Fruit fly (Drosophila melanogaster) S2 (cell line): ENCODE results near the gene p38c.

Experiments used
- CG8478 ChIP-seq: fragments of >200 bp; optimal IDR thresholded peaks from 2 replicates; lab custom pipeline; 2018
- CTCF ChIP-seq, 2 experiments: fragments of >200 bp; optimal IDR thresholded peaks; 2 replicates each; lab custom pipeline; 2018

The p38c gene

DNA sequence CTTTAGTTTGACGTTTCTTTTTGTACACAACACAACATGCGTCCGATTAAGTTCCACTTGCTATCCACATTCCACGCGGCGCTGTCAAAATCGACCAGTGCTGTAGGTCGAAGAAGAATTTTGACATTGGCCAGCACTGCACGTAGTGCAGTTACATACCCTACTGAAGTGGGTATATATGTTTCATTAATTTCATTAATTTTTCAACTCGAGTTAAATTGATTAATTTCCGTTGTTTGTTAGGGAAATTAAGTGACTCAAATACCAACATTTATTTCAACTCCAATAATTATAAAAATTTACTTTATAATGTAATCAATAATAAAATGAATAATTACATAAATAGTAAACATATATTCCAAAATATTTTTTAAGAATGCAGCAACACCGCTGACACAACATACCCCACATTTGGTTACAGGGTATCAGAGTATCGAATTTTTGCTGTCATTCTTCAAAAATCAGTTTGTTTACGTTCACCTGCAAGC, 41.1 kb downstream of the p38c start, which contains the start of the genes eIF4EHP and CG18428:
Gene eIF4EHP, minus strand, starts transcription at position 59 of the 488 bp plus-strand sequence.
Gene CG18428, plus strand, starts transcription at position 435 of the 488 bp plus-strand sequence.
- no peak for TF ChIP-seq CG8478 (lab: Kevin White, UChicago)
- no peak for TF ChIP-seq CTCF (optimal IDR thresholded peaks at IDR 0.05; lab: Kevin White, UChicago)

DNA sequence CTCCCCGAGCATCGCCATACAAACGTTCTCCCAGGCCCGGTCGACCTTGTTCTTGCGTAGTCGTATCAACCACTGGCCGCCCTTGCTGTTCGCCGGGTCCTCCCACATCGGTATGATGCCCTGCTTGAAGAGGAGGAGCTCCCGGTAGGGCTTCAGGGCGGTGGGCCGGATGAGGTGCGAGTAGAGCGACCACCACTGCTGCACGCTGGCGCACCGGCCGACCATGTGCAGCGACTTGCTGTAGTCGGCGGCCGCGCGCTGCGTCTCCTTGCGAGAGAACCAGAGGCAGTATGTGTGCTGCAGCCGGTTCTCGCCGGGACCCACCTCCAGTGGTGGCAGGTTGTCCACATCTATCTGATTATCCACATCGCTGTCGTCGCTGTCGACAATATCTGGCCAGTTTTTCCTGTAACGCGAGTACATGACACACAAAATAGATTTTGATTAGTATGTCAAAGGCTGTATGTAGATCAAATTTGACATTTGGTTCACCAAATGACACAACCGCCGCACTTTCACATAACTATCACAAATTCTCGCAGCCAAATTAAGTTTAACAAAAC, 43.0 kb downstream of the p38c start, which contains the start of gene CG10694:
Gene CG10694, plus strand, starts transcription at position 513 of the 563 bp plus-strand sequence.
- no peak for TF ChIP-seq CTCF (optimal IDR thresholded peaks at IDR 0.05; lab: Kevin White, UChicago)
- TF ChIP-seq CG8478 (lab: Kevin White, UChicago) = no peak

DNA sequence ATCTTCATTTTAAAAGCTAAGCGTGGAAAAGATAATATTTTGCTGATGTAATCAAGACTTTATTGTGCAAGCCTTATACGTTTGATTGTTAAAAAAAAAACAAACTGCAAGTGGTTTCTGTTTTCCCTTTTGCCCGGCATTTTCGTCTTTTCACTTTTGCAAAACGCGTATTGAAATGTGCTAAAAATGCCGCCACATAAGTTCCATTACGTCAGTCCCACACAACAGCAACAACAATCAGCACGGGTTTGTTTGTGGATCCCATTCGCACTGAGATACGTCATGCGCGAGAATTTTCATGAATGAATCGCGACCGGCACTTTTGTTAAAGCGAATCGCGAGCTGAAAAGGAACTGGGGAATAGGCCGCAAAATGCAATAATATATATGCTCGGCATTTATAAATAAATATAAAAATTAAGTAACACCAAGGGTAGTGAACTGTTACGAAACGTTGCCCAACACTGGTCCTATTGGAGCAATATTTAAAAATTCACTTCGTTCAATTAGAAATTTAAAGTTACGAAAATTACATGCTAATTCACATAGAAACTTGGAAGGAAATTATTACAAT, 43.9 kb downstream of the p38c start:
- TF ChIP-seq CG8478 (lab: Kevin White, UChicago) (no peak), CTCF (optimal IDR thresholded peaks at IDR 0.05; lab: Kevin White, UChicago) (no peak)

DNA sequence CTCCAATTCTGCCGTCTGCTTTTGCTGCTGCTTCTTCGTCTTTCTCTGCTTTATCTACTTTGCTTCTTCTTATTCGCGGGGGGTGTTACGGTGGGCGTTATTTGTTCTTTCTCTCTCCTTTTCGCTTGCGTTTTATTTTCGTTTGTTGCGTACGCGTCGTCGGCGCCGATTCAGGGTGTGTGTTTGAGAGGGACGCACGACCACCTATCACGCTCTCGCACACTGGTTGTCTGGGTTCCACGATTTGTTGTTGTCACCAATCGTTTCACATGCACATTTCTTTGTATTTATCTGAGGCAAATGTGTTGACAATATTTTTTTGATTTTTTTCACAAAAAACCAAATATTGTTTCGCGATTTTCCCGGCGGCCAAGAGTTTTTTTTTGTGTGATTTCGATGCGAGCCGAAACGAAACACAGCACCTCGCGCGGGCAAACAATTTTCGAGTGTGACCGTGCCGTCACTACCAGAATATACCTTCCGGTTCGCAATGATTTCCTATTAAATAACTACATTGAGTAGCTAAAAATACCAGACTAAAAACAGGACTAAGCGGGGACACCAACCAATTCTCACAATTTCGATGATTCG, 44.6 kb downstream of the p38c start, which contains the start of gene Syx1A:
Gene Syx1A, minus strand, starts transcription at position 452 of the 591 bp plus-strand sequence.
- TF ChIP-seq CG8478 (lab: Kevin White, UChicago) = no peak
- TF ChIP-seq CTCF (optimal IDR thresholded peaks at IDR 0.05; lab: Kevin White, UChicago) = peak in 1 of 2 experiments; percentile 34

DNA sequence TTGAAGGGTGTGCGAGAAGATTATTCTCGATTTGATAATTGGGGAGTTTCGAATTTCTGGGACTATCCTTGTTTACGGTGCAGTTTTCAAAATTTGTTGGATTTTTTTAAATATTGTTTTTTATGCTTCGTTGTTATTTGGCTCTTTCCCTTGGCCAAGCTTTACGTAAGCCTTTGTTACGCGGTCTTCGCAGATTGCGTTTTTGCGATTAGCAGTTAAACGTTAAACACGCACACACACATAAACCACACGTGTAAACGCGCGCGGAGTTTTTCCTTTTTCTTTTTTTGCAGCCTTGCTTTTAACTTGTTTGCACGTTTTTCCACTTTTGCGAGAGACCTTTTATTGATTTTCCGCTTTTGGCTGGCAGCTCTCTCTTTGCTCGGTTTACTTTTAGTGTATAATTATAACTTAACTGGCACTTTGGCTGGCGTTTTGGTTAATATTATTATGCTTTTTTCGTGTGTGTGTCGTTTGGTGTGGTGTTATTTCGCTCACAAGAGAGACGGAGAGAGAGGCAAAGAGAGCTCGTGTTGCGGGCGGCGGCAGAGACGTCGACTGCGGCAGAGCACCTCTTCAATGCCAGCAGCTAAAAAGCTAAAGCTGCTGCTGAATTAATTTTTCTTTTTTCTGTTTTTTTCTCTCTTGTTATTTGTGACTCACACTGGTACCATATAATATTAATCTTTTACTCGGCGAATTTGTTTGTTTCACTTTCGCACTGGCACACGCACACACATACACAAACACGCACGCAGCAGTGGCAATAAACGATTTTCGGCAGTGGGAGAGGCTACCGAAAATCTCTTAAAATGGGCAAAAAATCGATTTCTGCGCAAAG, 45.3 kb downstream of the p38c start:
- TF ChIP-seq CTCF (optimal IDR thresholded peaks at IDR 0.05; lab: Kevin White, UChicago) (no peak), CG8478 (lab: Kevin White, UChicago) (no peak)

DNA sequence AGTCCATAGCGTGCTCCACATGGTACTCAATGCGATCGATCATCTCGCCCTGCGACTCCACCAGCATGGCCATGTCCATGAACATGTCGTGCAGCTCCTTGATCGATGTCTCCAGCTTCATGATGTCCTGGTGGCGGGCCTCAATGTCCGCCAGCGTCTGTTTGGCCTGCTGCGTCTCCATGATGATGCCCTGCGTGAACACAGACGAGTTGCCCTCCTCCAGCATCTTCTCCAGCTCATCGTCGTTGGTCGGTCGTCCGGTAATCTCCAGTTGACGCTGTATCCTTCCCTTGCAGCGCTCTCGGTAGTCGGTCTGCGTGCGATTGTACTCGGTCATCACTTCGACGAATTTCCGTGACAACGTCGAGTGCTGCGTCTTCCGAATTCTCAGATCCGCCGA, 46.3 kb downstream of the p38c start:
- TF ChIP-seq CTCF (optimal IDR thresholded peaks at IDR 0.05; lab: Kevin White, UChicago) (no peak), CG8478 (lab: Kevin White, UChicago) (no peak)

DNA sequence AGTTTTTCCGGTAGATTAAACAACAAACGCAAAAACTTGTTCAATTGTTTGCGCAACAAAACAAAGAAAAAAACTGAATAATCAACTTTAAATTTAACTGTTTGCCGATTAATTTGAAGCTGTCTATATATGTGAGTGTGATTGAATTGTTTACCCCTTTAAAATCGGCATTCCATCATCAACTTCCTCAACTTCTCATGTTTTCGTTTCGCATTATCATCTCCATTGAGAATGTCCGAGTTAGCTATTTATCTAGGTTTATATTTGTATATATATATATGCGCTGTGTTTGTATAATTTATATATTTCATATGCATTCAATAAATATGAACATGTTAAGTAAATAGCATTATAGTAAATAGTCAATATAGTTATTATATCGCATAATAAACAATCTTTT, 47.6 kb downstream of the p38c start:
- TF ChIP-seq CG8478 (lab: Kevin White, UChicago) = no peak
- TF ChIP-seq CTCF (optimal IDR thresholded peaks at IDR 0.05; lab: Kevin White, UChicago) = no peak

DNA sequence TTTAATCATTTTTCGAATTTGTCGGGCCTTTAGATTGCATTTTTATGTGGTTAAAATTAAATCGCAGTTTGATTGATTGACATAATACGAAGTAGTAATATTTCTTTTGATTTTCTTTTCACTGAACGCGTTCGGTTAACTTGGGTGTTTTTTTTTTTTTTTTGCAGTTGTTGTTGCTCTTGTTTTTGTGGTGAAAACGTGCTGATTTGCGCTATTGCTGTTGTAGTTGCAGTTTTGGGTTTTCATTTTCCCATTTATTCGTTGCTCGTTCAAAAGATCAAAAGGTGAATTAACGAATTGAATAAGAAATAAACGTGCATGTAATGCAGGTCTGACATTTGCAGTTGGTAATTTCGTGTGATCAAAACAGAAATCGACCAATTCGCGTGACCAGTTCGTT, 48.6 kb downstream of the p38c start:
- TF ChIP-seq CG8478 (lab: Kevin White, UChicago) = no peak
- no peak for TF ChIP-seq CTCF (optimal IDR thresholded peaks at IDR 0.05; lab: Kevin White, UChicago)

DNA sequence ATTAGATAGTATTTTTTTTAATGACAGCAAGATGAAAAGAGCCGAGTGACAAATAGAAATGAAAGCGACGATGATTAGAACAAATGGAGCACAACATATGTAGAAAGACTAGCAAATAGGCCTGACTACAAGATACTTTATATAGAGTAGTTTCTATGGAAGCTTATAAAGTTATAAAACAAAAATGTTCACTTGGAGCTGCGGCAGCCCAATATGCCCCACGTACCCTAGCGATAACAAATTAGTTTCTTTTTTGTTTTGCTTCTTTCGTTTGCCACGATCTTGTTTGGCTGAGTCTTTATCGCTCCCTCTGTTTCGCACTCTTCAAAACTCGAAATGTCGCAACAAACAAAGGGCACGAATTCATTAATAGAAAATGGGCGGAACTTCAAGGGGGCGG, 49.3 kb downstream of the p38c start:
- TF ChIP-seq CTCF (optimal IDR thresholded peaks at IDR 0.05; lab: Kevin White, UChicago) (no peak), CG8478 (lab: Kevin White, UChicago) (no peak)

DNA sequence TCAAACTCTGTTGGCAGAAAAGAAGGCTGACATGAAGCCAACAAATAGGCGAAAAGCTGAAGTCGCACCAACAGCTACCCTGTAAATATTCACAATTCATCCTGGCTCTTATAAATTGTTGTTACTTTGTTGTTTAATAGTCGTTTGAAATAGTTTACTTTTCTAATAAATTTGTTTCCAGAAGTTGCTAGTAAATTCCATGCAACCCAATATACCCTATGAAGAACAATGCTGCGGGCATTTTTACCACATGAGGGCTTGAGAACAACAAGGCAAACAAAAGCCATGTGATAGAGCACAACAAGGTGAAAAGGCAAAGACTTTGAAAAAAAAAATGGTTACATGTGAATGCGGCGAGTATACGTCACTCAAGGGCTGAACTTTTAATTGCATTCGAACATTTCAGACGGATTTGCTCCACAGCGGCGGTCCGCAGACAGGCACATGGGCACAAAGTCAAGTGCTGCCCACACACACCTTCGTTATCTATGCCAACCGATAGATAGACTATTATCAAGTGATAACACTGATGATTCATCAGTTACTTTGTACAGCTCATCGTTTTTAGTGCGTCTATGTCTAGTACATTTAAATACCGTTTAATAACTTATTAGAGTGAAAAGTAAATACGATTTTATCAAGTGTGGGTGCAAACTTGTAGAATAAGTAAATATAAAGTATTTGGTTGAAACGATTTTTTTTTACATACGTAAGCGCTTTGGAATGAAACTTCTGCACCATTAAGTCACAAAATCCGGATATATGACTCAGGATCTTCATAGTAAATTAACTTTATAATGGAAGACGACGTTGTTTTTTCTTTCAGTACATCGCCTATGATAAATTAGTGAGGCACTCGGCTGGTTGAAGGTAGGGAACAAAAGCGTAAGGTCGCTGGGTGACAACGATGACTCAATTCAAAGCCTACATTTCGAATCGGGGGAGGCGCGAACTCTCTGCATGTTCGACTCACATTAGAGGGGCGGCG, 50.7 kb downstream of the p38c start:
- no peak for TF ChIP-seq CTCF (optimal IDR thresholded peaks at IDR 0.05; lab: Kevin White, UChicago)
- no peak for TF ChIP-seq CG8478 (lab: Kevin White, UChicago)
